Fruit fly (Drosophila melanogaster) ovary, adult (tissue): ENCODE measurements around the gene CG11470.

Experiments
- CG17801 ChIP-seq: fragments of 200-800 bp; optimal IDR thresholded peaks from 2 replicates; lab custom pipeline; 2019; ENCODE audit warnings: missing biosample characterization, mild to moderate bottlenecking, missing genetic modification characterization, moderate library complexity; ENCODE audit not compliant: partially characterized antibody

Gene CG11470

DNA sequence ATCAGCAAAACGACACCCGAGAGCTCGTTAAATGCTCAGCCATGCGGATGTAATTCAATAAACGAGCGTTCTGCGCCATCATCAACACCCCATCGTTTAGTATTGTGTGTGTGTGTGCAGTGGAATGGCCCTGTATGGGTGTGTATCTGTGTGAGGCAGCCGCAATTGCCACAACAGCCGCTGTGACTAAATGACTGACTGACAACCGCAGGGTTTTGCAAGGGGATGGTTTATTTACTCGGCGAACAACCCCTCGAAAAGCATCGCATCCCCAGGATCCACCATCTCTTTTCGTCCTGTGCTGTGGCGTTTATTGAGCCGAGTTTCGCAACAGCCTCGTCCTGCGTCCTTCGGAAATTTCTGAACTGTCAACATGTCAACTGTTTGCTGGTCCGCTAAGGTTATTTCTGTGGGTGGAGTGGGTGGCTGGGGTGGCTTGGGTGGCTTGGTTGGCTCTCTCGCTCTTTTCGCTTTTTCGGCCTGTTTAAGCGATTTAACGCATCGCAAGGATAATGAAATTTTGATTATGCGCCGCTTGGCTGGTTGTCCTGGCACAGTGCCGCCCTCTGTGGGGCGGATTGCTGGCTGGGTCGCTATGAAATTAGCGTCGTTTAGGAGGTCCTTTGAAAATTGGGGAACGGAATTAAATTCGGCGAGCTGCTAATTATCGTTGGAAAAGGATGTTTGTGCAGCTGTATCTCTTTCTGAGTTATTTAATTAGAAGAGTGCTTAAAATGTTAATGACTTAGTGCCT, 36.6 kb downstream of the CG11470 start:
- no peak for TF ChIP-seq CG17801

DNA sequence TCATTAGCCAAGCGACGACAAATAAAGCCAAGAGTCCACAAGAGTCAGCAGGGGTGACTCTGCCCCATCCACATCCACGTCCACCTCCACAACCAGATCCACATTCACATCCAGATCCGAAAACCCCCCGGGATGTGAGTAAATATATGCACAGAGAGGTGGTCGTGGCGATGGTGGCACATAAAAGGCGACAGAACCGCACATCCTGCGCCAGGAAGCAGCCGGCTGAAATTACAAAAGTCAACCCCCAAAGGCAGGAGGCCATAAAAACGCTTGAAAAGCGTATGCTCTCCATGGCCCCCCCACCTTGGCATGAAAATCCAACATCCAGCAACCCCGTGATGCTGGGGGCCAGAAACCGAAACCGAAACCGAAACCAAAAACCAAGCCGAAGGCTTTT, 38.8 kb downstream of the CG11470 start:
- no peak for TF ChIP-seq CG17801

DNA sequence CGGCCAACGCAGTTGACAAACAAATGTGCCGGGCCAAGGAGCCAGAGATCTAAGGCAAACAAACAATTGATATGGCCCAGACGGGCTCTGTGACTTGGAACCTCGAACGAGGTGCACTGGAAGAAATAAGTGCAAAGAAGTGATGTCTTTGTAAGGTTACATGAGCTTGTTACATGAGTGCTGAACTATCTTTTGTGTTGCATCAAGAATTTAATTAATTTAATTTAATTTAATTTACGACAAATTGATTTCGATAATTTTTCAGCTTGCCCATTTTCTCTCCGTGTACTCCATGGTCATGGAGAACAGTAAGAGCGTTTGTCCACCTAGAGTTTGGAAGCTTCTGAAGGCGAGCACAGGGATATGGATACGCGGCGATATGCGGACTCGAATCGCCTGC, 39.6 kb downstream of the CG11470 start:
- TF ChIP-seq CG17801, result no peak

DNA sequence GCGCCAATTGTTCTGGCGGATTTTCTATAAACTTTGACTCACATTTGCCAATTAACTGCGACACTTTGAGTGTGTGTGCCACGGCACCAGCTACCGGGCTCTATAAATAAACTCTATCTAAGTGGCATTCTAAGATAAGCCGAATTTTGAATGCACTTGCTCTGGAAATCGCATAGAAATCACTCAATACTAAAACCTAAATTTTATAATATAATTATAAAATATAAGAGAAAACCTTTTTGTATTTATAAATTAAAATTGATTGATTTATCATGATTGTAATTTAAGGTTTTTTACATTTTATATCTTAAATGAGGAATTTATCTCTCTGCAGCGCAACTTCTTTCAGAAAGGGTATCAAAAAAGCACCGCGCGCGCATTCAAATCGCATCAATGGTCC, 40.4 kb downstream of the CG11470 start:
- TF ChIP-seq CG17801, result no peak

DNA sequence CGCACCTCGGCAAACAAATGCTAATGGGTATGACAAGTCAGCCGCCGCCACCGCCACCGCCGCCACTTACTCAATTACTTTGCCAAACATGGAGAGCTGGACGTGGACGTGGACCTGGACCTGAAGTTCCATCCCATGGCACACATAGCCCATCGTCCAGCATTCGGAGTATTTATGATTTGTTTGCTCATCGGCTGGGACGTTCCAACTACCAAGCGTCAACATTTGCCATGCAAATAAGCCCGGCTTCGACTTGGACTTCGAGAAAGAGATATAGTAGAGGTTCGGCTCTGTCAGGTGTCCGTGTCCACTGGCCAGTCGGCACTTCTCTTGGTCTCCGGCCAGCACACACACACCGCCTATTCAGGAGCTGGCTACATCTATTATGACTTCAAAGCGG, 40.8 kb downstream of the CG11470 start:
- no peak for TF ChIP-seq CG17801

DNA sequence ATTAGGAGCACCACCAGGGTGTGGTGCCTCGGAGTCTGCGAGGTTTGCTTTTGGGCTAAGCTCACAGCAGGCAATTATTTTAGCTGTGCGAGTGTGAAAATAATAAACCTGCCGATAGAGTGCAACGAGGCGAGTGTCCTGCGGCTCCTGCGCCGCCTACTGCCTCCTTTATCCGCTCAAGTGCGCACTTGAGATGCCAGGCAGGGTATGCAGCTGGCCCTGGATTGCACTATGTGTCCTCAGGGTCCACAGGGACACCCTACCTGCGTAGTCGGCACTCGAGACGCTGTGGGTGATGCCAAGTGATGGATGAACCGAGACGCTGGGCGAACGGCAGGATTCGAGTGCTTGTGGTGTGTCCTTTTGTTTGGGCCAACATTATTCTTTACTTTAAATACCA, 41.6 kb downstream of the CG11470 start:
- TF ChIP-seq CG17801, result no peak

DNA sequence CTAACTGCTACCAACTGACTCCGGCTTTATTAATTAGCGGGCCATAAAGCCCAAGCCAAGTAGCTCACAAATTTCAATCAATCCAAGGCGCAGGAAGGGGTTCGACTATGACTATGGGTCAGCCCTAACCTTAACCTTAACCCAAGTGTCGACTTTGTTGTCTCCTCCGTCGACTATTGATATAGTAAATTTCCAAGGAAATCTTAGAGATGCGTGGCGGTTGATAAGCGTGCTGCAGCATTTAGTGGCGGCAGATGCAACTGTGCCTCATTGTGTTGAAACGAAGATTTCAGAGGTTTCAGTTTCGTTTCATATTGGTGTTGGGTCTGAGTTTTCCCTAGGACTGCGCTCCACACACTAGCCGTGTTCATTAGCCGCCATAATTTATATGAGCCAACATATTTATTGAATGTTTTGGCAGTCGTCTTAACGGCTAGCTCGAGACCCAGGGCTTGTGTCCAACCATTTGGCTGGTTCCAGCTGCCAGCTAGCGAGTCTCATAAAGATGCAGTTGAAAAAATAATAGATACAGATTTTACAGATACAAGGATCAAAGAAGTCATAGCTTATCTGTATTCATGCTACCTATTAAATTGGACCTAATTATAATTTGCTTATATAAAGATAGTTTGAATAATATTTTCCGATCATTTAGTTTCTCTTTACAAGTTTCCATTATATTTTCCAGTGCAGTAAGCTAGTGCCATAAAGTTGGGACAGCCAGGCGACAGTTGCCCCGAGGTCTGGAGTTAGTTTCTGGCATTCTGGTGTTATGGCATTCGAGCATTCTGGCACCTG, 42.2 kb downstream of the CG11470 start:
- no peak for TF ChIP-seq CG17801

DNA sequence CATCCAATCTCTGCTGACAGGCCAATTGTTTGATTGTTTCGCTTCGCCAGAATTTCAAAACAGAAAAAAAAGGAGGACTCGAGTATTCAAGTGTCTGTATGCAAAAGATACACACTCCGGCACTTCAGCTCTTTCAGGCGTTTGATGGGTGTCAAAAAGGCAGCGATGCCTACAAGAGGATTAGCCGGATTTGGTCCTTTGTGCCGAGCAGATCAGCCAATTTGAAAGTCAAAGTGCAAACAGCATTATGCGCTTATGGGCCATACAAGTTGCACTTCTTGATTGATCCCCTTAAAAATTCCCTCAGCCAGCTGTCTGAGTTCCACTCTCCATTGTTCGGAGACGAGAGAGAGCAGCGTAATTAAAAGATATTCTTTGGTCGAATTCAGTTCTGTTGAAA, 43.1 kb downstream of the CG11470 start:
- TF ChIP-seq CG17801, result no peak

DNA sequence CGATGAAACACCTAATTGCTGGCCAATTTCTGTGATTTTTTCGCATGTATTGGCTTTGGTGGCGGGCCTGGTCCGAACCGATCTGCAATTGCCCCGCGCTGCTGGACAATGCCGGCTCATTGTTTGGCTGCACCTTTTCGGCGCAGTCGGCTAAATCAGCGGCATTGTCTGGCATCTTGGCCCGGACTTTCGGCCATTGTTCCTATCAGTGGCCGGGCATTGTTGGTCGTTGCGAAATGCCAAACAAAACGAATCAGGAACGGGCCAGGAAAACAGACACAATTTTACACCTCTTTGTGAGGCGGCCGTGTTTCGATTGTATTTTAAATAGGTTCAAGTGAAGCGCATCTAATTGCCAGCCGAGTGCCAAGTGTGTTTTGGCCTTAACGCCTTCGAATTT, 44.4 kb downstream of the CG11470 start:
- TF ChIP-seq CG17801, result no peak

DNA sequence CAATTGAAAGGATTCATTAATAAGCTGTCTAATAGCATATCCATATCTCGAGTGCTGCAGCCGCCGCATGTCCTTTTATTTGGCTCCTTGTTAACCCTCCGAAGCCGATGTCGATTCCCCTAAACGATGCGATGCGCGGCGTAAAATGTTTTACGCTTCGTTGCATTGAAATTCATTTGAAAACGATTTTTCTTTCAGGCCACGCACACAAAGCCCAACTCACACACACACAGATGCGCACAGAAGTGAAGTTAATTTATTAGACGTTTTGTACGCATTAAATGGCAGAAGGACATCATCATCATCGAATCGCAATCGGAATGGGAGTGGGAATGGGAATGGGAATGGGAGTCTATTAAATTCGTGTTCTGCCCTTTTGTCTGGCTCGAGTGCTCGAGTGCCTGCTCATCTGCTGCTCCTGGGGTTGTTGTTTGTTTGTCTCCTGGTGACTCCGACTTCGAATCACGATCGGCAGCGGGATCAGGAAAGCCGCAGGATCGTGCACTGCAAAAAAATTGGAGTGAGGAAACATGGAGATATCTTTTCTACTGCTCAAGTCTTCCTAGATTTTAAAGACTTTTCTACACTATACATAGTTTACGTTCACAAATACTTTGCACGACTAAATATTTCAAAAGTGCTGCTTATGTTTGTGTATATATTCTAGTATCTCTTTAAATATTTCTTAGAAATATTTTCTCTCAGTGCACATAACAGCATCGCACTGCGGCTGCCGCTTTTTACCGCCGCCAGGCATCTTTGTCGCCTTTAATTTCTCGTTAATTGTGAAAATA, 48.4 kb downstream of the CG11470 start:
- TF ChIP-seq CG17801, result no peak
